Fruit fly (Drosophila melanogaster) whole organism, embryonic: ENCODE results near the gene Twdlalpha.

Experiments used
- Adf1 ChIP-seq: fragments of 200-800 bp; sonication (Bioruptor generic); IDR thresholded peaks from 2 replicates; pipeline ENCODE4 v1.3.6; 2022; ENCODE audit warnings: missing biosample characterization, missing genetic modification characterization
- Asciz ChIP-seq: fragments of 200-800 bp; sonication (Bioruptor generic); optimal IDR thresholded peaks from 2 replicates; lab custom pipeline; 2017; ENCODE audit warnings: missing biosample characterization, mild to moderate bottlenecking, missing genetic modification characterization, missing genetic modification reagents
- Atf6 ChIP-seq: fragments of 200-800 bp; sonication (Bioruptor generic); IDR thresholded peaks from 2 replicates; pipeline ENCODE4 v1.3.6; 2022; ENCODE audit warnings: missing biosample characterization, missing genetic modification characterization
- CG11398 ChIP-seq: fragments of 200-800 bp; sonication (Bioruptor generic); optimal IDR thresholded peaks from 2 replicates; lab custom pipeline; 2016; ENCODE audit warnings: missing biosample characterization, missing genetic modification characterization
- CG12071 ChIP-seq: fragments of 200-800 bp; sonication (Bioruptor generic); optimal IDR thresholded peaks from 3 replicates; lab custom pipeline; 2018; ENCODE audit warnings: missing biosample characterization, mild to moderate bottlenecking, missing genetic modification characterization
- CG12104 ChIP-seq: fragments of 200-800 bp; sonication (Bioruptor generic); optimal IDR thresholded peaks from 3 replicates; lab custom pipeline; 2016; ENCODE audit warnings: missing biosample characterization, missing genetic modification characterization
- CG12391 ChIP-seq: fragments of 200-800 bp; sonication (Bioruptor generic); optimal IDR thresholded peaks from 3 replicates; lab custom pipeline; 2018; ENCODE audit warnings: missing biosample characterization, mild to moderate bottlenecking, missing genetic modification characterization, moderate library complexity
- CG12942 ChIP-seq: fragments of 200-800 bp; sonication (Bioruptor generic); optimal IDR thresholded peaks from 3 replicates; lab custom pipeline; 2016; ENCODE audit warnings: missing biosample characterization, missing genetic modification characterization
- CG13894 ChIP-seq: fragments of 200-800 bp; sonication (Bioruptor generic); optimal IDR thresholded peaks from 3 replicates; lab custom pipeline; 2018; ENCODE audit warnings: missing biosample characterization, mild to moderate bottlenecking, missing genetic modification characterization, moderate library complexity
- CG14441 ChIP-seq: fragments of 200-800 bp; sonication (Bioruptor generic); IDR thresholded peaks from 2 replicates; pipeline ENCODE4 v1.3.6; 2022; ENCODE audit warnings: missing biosample characterization, missing genetic modification characterization
- CG15011 ChIP-seq: fragments of 200-800 bp; sonication (Bioruptor generic); optimal IDR thresholded peaks from 3 replicates; lab custom pipeline; 2018; ENCODE audit warnings: missing biosample characterization, mild to moderate bottlenecking, missing genetic modification characterization
- CG1602 ChIP-seq: fragments of 200-800 bp; sonication (Bioruptor generic); optimal IDR thresholded peaks from 3 replicates; lab custom pipeline; 2016; ENCODE audit warnings: missing biosample characterization, missing genetic modification characterization
- CG17328 ChIP-seq: fragments of 200-800 bp; sonication (Bioruptor generic); IDR thresholded peaks from 2 replicates; pipeline ENCODE4 v1.3.6; 2022; ENCODE audit warnings: missing biosample characterization, missing genetic modification characterization
- CG17385 ChIP-seq: fragments of 200-800 bp; sonication (Bioruptor generic); optimal IDR thresholded peaks from 3 replicates; lab custom pipeline; 2018; ENCODE audit warnings: missing biosample characterization, mild to moderate bottlenecking, missing genetic modification characterization
- CG17568 ChIP-seq: fragments of 200-800 bp; sonication (Bioruptor generic); optimal IDR thresholded peaks from 2 replicates; lab custom pipeline; 2018; ENCODE audit warnings: missing biosample characterization, mild to moderate bottlenecking, missing genetic modification characterization, moderate library complexity
- CG17802 ChIP-seq: fragments of 200-800 bp; sonication (Bioruptor generic); optimal IDR thresholded peaks from 2 replicates; lab custom pipeline; 2018; ENCODE audit warnings: missing biosample characterization, mild to moderate bottlenecking, missing genetic modification characterization, moderate library complexity
- CG18599 ChIP-seq: fragments of 200-800 bp; sonication (Bioruptor generic); optimal IDR thresholded peaks from 3 replicates; lab custom pipeline; 2017; ENCODE audit warnings: missing biosample characterization, missing genetic modification characterization, mild to moderate bottlenecking, moderate library complexity, missing genetic modification reagents
- CG34422 ChIP-seq: fragments of 200-800 bp; sonication (Bioruptor generic); IDR thresholded peaks from 3 replicates; pipeline ENCODE4 v1.3.6; 2022; ENCODE audit warnings: missing biosample characterization, missing genetic modification characterization
- CG3838 ChIP-seq: fragments of 200-800 bp; sonication (Bioruptor generic); optimal IDR thresholded peaks from 3 replicates; lab custom pipeline; 2016; ENCODE audit warnings: missing biosample characterization, missing genetic modification characterization
- CG6765 ChIP-seq: fragments of 200-800 bp; sonication (Bioruptor generic); optimal IDR thresholded peaks from 3 replicates; lab custom pipeline; 2017; ENCODE audit warnings: missing biosample characterization, mild to moderate bottlenecking, missing genetic modification characterization
- CG7963 ChIP-seq: fragments of 200-800 bp; sonication (Bioruptor generic); IDR thresholded peaks from 3 replicates; pipeline ENCODE4 v1.3.6; 2022; ENCODE audit warnings: missing biosample characterization, missing genetic modification characterization; ENCODE audit not compliant: partially characterized antibody
- CG8281 ChIP-seq: fragments of 200-800 bp; sonication (Bioruptor generic); optimal IDR thresholded peaks from 2 replicates; lab custom pipeline; 2018; ENCODE audit warnings: missing biosample characterization, mild to moderate bottlenecking, missing genetic modification characterization, moderate library complexity
- CG9876 ChIP-seq: fragments of 200-800 bp; sonication (Bioruptor generic); optimal IDR thresholded peaks from 2 replicates; lab custom pipeline; 2016; ENCODE audit warnings: missing biosample characterization, missing genetic modification characterization
- Dad ChIP-seq: fragments of 200-800 bp; sonication (Bioruptor generic); optimal IDR thresholded peaks from 3 replicates; lab custom pipeline; 2016; ENCODE audit warnings: missing biosample characterization, missing genetic modification characterization
- Elba2 ChIP-seq: fragments of 200-800 bp; sonication (Bioruptor generic); optimal IDR thresholded peaks from 3 replicates; lab custom pipeline; 2016; ENCODE audit warnings: missing biosample characterization, missing genetic modification characterization
- Gsc ChIP-seq: fragments of 200-800 bp; sonication (Bioruptor generic); IDR thresholded peaks from 2 replicates; pipeline ENCODE4 v1.3.6; 2022; ENCODE audit warnings: missing biosample characterization, missing genetic modification characterization
- H15 ChIP-seq: fragments of 200-800 bp; sonication (Bioruptor generic); IDR thresholded peaks from 3 replicates; pipeline ENCODE4 v1.3.6; 2022; ENCODE audit warnings: missing biosample characterization, missing genetic modification characterization
- Kr ChIP-seq: fragments of 200-800 bp; sonication (Bioruptor generic); optimal IDR thresholded peaks from 2 replicates; lab custom pipeline; 2017; ENCODE audit warnings: missing biosample characterization, mild to moderate bottlenecking, missing genetic modification characterization
- Max ChIP-seq: fragments of 200-800 bp; sonication (Bioruptor generic); optimal IDR thresholded peaks from 2 replicates; lab custom pipeline; 2016; ENCODE audit warnings: missing biosample characterization, mild to moderate bottlenecking, missing genetic modification characterization
- NC2α ChIP-seq: fragments of 200-800 bp; sonication (Bioruptor generic); optimal IDR thresholded peaks from 2 replicates; lab custom pipeline; 2016; ENCODE audit warnings: missing biosample characterization, missing genetic modification characterization
- NK7.1 ChIP-seq: fragments of 200-800 bp; sonication (Bioruptor generic); optimal IDR thresholded peaks from 3 replicates; lab custom pipeline; 2016; ENCODE audit warnings: missing biosample characterization, missing genetic modification characterization
- Nf-YB ChIP-seq: fragments of 200-800 bp; sonication (Bioruptor generic); optimal IDR thresholded peaks from 3 replicates; lab custom pipeline; 2019; ENCODE audit warnings: missing biosample characterization, mild to moderate bottlenecking, missing genetic modification characterization, moderate library complexity
- Oaz ChIP-seq: fragments of 200-800 bp; sonication (Bioruptor generic); IDR thresholded peaks from 2 replicates; pipeline ENCODE4 v1.3.6; 2022; ENCODE audit warnings: missing biosample characterization, missing genetic modification characterization
- Ravus ChIP-seq: fragments of 200-800 bp; sonication (Bioruptor generic); IDR thresholded peaks from 2 replicates; pipeline ENCODE4 v1.3.6; 2022; ENCODE audit warnings: missing biosample characterization, missing genetic modification characterization
- Sin3A ChIP-seq: fragments of >200 bp; optimal IDR thresholded peaks from 2 replicates; lab custom pipeline; 2018
- abd-A ChIP-seq: fragments of 200-800 bp; sonication (Bioruptor generic); optimal IDR thresholded peaks from 3 replicates; lab custom pipeline; 2019; ENCODE audit warnings: missing biosample characterization, mild to moderate bottlenecking, missing genetic modification characterization, moderate library complexity
- al ChIP-seq: fragments of 200-800 bp; sonication (Bioruptor generic); IDR thresholded peaks from 2 replicates; pipeline ENCODE4 v1.3.6; 2022; ENCODE audit warnings: missing biosample characterization, missing genetic modification characterization
- ato ChIP-seq: fragments of 200-800 bp; sonication (Bioruptor generic); IDR thresholded peaks from 2 replicates; pipeline ENCODE4 v1.3.6; 2022; ENCODE audit warnings: missing biosample characterization, missing genetic modification characterization; ENCODE audit not compliant: partially characterized antibody
- bab2 ChIP-seq: fragments of 200-800 bp; sonication (Bioruptor generic); optimal IDR thresholded peaks from 2 replicates; lab custom pipeline; 2016; ENCODE audit warnings: missing biosample characterization, missing genetic modification characterization
- dmrt11E ChIP-seq: fragments of 200-800 bp; sonication (Bioruptor generic); optimal IDR thresholded peaks from 3 replicates; lab custom pipeline; 2018; ENCODE audit warnings: missing biosample characterization, mild to moderate bottlenecking, missing genetic modification characterization, moderate library complexity
- gsb-n ChIP-seq: fragments of 200-800 bp; sonication (Bioruptor generic); optimal IDR thresholded peaks from 3 replicates; lab custom pipeline; 2018; ENCODE audit warnings: missing biosample characterization, mild to moderate bottlenecking, missing genetic modification characterization
- jigr1 ChIP-seq: fragments of 200-800 bp; sonication (Bioruptor generic); IDR thresholded peaks from 3 replicates; pipeline ENCODE4 v1.3.6; 2022; ENCODE audit warnings: missing biosample characterization, missing genetic modification characterization
- jing ChIP-seq: fragments of 200-800 bp; sonication (Bioruptor generic); optimal IDR thresholded peaks from 2 replicates; lab custom pipeline; 2018; ENCODE audit warnings: missing biosample characterization, mild to moderate bottlenecking, missing genetic modification characterization
- lmd ChIP-seq: fragments of 200-800 bp; sonication (Bioruptor generic); IDR thresholded peaks from 2 replicates; pipeline ENCODE4 v1.3.6; 2022; ENCODE audit warnings: missing biosample characterization, missing genetic modification characterization
- slou ChIP-seq: fragments of 200-800 bp; sonication (Bioruptor generic); optimal IDR thresholded peaks from 3 replicates; lab custom pipeline; 2016; ENCODE audit warnings: missing biosample characterization, missing genetic modification characterization
- toy ChIP-seq: fragments of 200-800 bp; sonication (Bioruptor generic); IDR thresholded peaks from 2 replicates; pipeline ENCODE4 v1.3.6; 2022; ENCODE audit warnings: missing biosample characterization, missing genetic modification characterization
- z ChIP-seq: fragments of 200-800 bp; sonication (Bioruptor generic); IDR thresholded peaks from 3 replicates; pipeline ENCODE4 v1.3.6; 2022; ENCODE audit warnings: missing biosample characterization, missing genetic modification characterization

Twdlalpha gene

DNA sequence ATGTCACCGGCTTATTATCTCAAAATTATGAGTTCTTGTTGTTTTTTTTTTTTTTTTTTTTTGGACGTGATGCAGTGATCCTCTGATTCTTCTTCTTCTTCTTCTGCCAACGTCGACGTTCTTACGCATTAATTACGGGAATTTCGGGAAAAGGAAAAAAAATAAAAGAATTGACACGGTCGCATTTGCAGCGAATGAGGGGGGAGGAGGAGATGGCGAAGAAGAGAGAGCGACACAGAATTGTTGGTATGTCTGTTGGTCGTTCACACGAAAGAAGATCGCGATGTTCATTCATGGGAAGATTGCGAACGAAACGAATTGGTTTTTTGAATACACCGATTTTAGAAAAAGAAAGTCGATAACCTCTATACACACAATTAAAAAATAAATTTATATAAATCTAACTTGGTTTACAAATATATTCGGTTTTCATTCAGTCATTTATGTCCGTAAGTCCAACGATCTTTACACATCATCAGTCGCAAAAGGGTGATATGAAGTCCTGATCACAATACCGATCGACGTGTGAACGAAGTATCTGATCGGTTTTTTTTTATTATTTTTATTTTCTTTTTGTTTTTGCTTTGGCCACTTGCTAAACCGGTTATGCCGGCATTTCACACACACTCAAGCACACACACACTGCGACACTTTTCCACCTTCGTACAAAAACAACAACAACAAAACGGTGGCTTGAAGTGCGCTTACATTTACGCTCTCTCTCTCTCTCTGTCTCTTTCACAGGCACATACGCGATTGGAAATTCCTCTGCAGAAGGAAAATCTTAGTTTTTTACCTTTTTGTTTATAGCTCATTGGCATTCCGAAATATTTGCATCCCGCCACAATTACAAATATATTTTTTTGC, 8.3 kb downstream of the Twdlalpha start (continued):
- TF ChIP-seq gsb-n (tag; lab: Kevin White, UChicago) (peak; percentile 73), CG17385 (GFP tag; lab: Kevin White, UChicago) (peak; percentile 68), Oaz (GFP tag; lab: Robert Waterston, UW) (peak; percentile 59), NK7.1 (peak; percentile 33), jing (GFP tag; lab: Kevin White, UChicago) (no peak), bab2 (GFP tag; lab: Kevin White, UChicago) (no peak), CG9876 (GFP tag; lab: Kevin White, UChicago) (no peak), CG14441 (GFP tag; lab: Robert Waterston, UW) (no peak), H15 (no peak), CG6765 (GFP tag; lab: Kevin White, UChicago) (peak; percentile 38), z (GFP tag; lab: Robert Waterston, UW) (no peak), slou (GFP tag; lab: Kevin White, UChicago) (peak; percentile 18), CG18599 (GFP tag; lab: Kevin White, UChicago) (peak; percentile 77), Kr (no peak), CG3838 (GFP tag; lab: Kevin White, UChicago) (peak; percentile 15), CG12391 (tag; lab: Kevin White, UChicago) (peak; percentile 84), CG17328 (GFP tag; lab: Robert Waterston, UW) (peak; percentile 53), CG11398 (GFP tag; lab: Kevin White, UChicago) (no peak), CG12942 (GFP tag; lab: Kevin White, UChicago) (peak; percentile 21), al (GFP tag; lab: Robert Waterston, UW) (no peak), jigr1 (no peak), ato (GFP tag; lab: Robert Waterston, UW) (no peak), NC2α (GFP tag; lab: Kevin White, UChicago) (no peak), CG8281 (peak; percentile 45), CG15011 (GFP tag; lab: Kevin White, UChicago) (peak; percentile 56), CG34422 (GFP tag; lab: Robert Waterston, UW) (no peak), Max (GFP tag; lab: Kevin White, UChicago) (peak; percentile 52), CG13894 (peak; percentile 32), CG1602 (GFP tag; lab: Kevin White, UChicago) (peak; percentile 29), dmrt11E (tag; lab: Kevin White, UChicago) (peak; percentile 78), Asciz (GFP tag; lab: Kevin White, UChicago) (peak; percentile 66), Ravus (GFP tag; lab: Robert Waterston, UW) (no peak), Atf6 (peak; percentile 70), lmd (GFP tag; lab: Robert Waterston, UW) (peak; percentile 60), Sin3A (lab: Kevin White, UChicago) (no peak), Gsc (GFP tag; lab: Robert Waterston, UW) (no peak), CG17568 (GFP tag; lab: Kevin White, UChicago) (peak; percentile 45), CG7963 (no peak), Dad (GFP tag; lab: Kevin White, UChicago) (no peak), CG17802 (tag; lab: Kevin White, UChicago) (no peak), abd-A (tag; lab: Kevin White, UChicago) (no peak), Nf-YB (GFP tag; lab: Kevin White, UChicago) (peak; percentile 58), Adf1 (GFP tag; lab: Robert Waterston, UW) (no peak), Elba2 (GFP tag; lab: Kevin White, UChicago) (no peak), CG12071 (GFP tag; lab: Kevin White, UChicago) (peak; percentile 40), toy (no peak), CG12104 (GFP tag; lab: Kevin White, UChicago) (peak; percentile 65)
- TF ChIP-seq, all 482 proteins: peak for 252
